Worm (Caenorhabditis elegans) whole organism, L1 larva: ENCODE data around the gene srj-18.

ENCODE experiments used
- C16A3.4 ChIP-seq: fragments of 150-350 bp; optimal IDR thresholded peaks from 2 replicates; lab custom pipeline; 2014; ENCODE audit warnings: missing biosample characterization, missing genetic modification characterization
- aha-1 ChIP-seq: fragments of 150-350 bp; optimal IDR thresholded peaks from 2 replicates; lab custom pipeline; 2014; ENCODE audit warnings: missing biosample characterization, missing genetic modification characterization
- aly-2 ChIP-seq: fragments of 150-350 bp; optimal IDR thresholded peaks from 2 replicates; lab custom pipeline; 2014; ENCODE audit warnings: missing biosample characterization, missing genetic modification characterization
- ama-1 ChIP-seq: fragments of 150-350 bp; optimal IDR thresholded peaks from 2 replicates; lab custom pipeline; 2014
- ceh-63 ChIP-seq: fragments of 200-800 bp; sonication (Bioruptor generic); optimal IDR thresholded peaks from 2 replicates; lab custom pipeline; 2018; ENCODE audit warnings: mild to moderate bottlenecking, missing genetic modification characterization, missing compliant biosample characterization
- ceh-8 ChIP-seq: fragments of 200-800 bp; sonication (Bioruptor generic); optimal IDR thresholded peaks from 2 replicates; lab custom pipeline; 2018; ENCODE audit warnings: mild to moderate bottlenecking, missing genetic modification characterization, moderate library complexity, missing compliant biosample characterization
- ceh-82 ChIP-seq, 3 experiments: fragments of 150-350 bp in 1 of 3; sonication (generic microtip) in 2 of 3; optimal IDR thresholded peaks; 2 replicates each; lab custom pipeline; 2014 to 2017; ENCODE audit warnings: missing biosample characterization in 3 of 3, missing genetic modification characterization in 3 of 3
- ceh-88 ChIP-seq: fragments of 200-800 bp; sonication (Bioruptor generic); IDR thresholded peaks from 2 replicates; pipeline ENCODE4 v1.3.6; 2022; ENCODE audit warnings: missing genetic modification characterization, missing compliant biosample characterization
- ces-1 ChIP-seq: fragments of 150-350 bp; optimal IDR thresholded peaks from 2 replicates; lab custom pipeline; 2014; ENCODE audit warnings: missing biosample characterization, missing genetic modification reagents, missing genetic modification characterization
- dpl-1 ChIP-seq, 3 experiments: fragments of 150-350 bp in 2 of 3; sonication (generic microtip) in 1 of 3; optimal IDR thresholded peaks; 2 replicates each; lab custom pipeline; 2014 to 2017; ENCODE audit warnings: missing biosample characterization in 3 of 3, missing genetic modification characterization in 3 of 3, missing genetic modification reagents in 3 of 3
- elt-3 ChIP-seq, 6 experiments: fragments of 150-350 bp in 1 of 6; sonication (generic microtip); optimal IDR thresholded peaks; 2 replicates each; lab custom pipeline; 2017 to 2018; ENCODE audit warnings: missing biosample characterization in 6 of 6, missing genetic modification characterization in 6 of 6, inconsistent platforms in 1 of 6
- ets-5 ChIP-seq: fragments of 200-800 bp; sonication (Bioruptor generic); IDR thresholded peaks from 2 replicates; pipeline ENCODE4 v1.3.6; 2022; ENCODE audit warnings: missing genetic modification characterization, missing compliant biosample characterization
- fkh-10 ChIP-seq: sonication (generic microtip); optimal IDR thresholded peaks from 2 replicates; lab custom pipeline; 2017; ENCODE audit warnings: missing biosample characterization, missing genetic modification reagents, missing genetic modification characterization
- fkh-8 ChIP-seq: sonication (generic microtip); optimal IDR thresholded peaks from 2 replicates; lab custom pipeline; 2016; ENCODE audit warnings: mild to moderate bottlenecking, missing genetic modification characterization, missing compliant biosample characterization
- grh-1 ChIP-seq: fragments of 200-800 bp; sonication (Bioruptor generic); IDR thresholded peaks from 2 replicates; pipeline ENCODE4 v1.3.6; 2022; ENCODE audit warnings: missing genetic modification reagents, missing genetic modification characterization, missing compliant biosample characterization
- hlh-17 ChIP-seq: fragments of 200-800 bp; sonication (Bioruptor generic); optimal IDR thresholded peaks from 2 replicates; lab custom pipeline; 2018; ENCODE audit warnings: missing genetic modification characterization, mild to moderate bottlenecking, missing compliant biosample characterization, moderate library complexity, borderline replicate concordance
- irx-1 ChIP-seq: sonication (generic microtip); optimal IDR thresholded peaks from 2 replicates; lab custom pipeline; 2016; ENCODE audit warnings: missing genetic modification characterization, missing compliant biosample characterization
- jun-1 ChIP-seq: fragments of 150-350 bp; optimal IDR thresholded peaks from 2 replicates; lab custom pipeline; 2014; ENCODE audit warnings: missing biosample characterization, missing genetic modification reagents, missing genetic modification characterization
- lin-14 ChIP-seq: fragments of 200-800 bp; sonication (Bioruptor generic); optimal IDR thresholded peaks from 2 replicates; lab custom pipeline; 2018; ENCODE audit warnings: mild to moderate bottlenecking, missing genetic modification characterization, moderate library complexity, missing compliant biosample characterization
- lin-15B ChIP-seq: fragments of 150-350 bp; sonication (generic microtip); optimal IDR thresholded peaks from 3 replicates; lab custom pipeline; 2014; ENCODE audit warnings: missing biosample characterization, missing genetic modification characterization
- lin-35 ChIP-seq, 2 experiments: fragments of 150-350 bp; optimal IDR thresholded peaks; 2 replicates each; lab custom pipeline; 2014; ENCODE audit warnings: missing biosample characterization in 2 of 2, missing genetic modification characterization in 2 of 2, missing genetic modification reagents in 2 of 2
- lir-3 ChIP-seq: sonication (generic microtip); optimal IDR thresholded peaks from 2 replicates; lab custom pipeline; 2016; ENCODE audit warnings: mild to moderate bottlenecking, missing genetic modification characterization, moderate library complexity, missing compliant biosample characterization; ENCODE audit not compliant: poor library complexity
- lsy-2 ChIP-seq, 2 experiments: fragments of 150-350 bp; optimal IDR thresholded peaks; 2 replicates each; lab custom pipeline; 2014; ENCODE audit warnings: missing biosample characterization in 2 of 2, missing genetic modification characterization in 2 of 2
- mef-2 ChIP-seq: fragments of 150-350 bp; optimal IDR thresholded peaks from 2 replicates; lab custom pipeline; 2014; ENCODE audit warnings: missing biosample characterization, missing genetic modification characterization
- mep-1 ChIP-seq: fragments of 150-350 bp; optimal IDR thresholded peaks from 2 replicates; lab custom pipeline; 2014; ENCODE audit warnings: missing biosample characterization, missing genetic modification characterization
- nhr-12 ChIP-seq: sonication (generic microtip); optimal IDR thresholded peaks from 2 replicates; lab custom pipeline; 2017; ENCODE audit warnings: missing biosample characterization, missing genetic modification characterization
- nhr-47 ChIP-seq: sonication (generic microtip); optimal IDR thresholded peaks from 2 replicates; lab custom pipeline; 2016; ENCODE audit warnings: mild to moderate bottlenecking, missing genetic modification characterization, moderate library complexity, missing compliant biosample characterization
- nhr-71 ChIP-seq: sonication (generic microtip); optimal IDR thresholded peaks from 2 replicates; lab custom pipeline; 2016; ENCODE audit warnings: mild to moderate bottlenecking, missing genetic modification characterization, moderate library complexity, missing compliant biosample characterization
- nhr-76 ChIP-seq: sonication (generic microtip); optimal IDR thresholded peaks from 2 replicates; lab custom pipeline; 2017; ENCODE audit warnings: missing biosample characterization, missing genetic modification characterization
- nhr-77 ChIP-seq: fragments of 150-350 bp; optimal IDR thresholded peaks from 2 replicates; lab custom pipeline; 2014; ENCODE audit warnings: missing biosample characterization, missing genetic modification characterization
- nhr-84 ChIP-seq: sonication (generic microtip); optimal IDR thresholded peaks from 2 replicates; lab custom pipeline; 2017; ENCODE audit warnings: missing biosample characterization, missing genetic modification characterization
- pag-3 ChIP-seq: sonication (generic microtip); optimal IDR thresholded peaks from 2 replicates; lab custom pipeline; 2017; ENCODE audit warnings: missing genetic modification characterization, mild to moderate bottlenecking, missing compliant biosample characterization, antibody characterized with exemption, borderline replicate concordance; ENCODE audit not compliant: insufficient read depth
- pqm-1 ChIP-seq: sonication (generic microtip); optimal IDR thresholded peaks from 3 replicates; lab custom pipeline; 2017; ENCODE audit warnings: missing biosample characterization, missing genetic modification characterization
- rnt-1 ChIP-seq: sonication (generic microtip); optimal IDR thresholded peaks from 2 replicates; lab custom pipeline; 2016; ENCODE audit warnings: mild to moderate bottlenecking, missing genetic modification characterization, moderate library complexity, missing compliant biosample characterization
- skn-1 ChIP-seq: fragments of 150-350 bp; optimal IDR thresholded peaks from 2 replicates; lab custom pipeline; 2014; ENCODE audit warnings: missing biosample characterization, missing genetic modification characterization
- snpc-4 ChIP-seq: fragments of 150-350 bp; optimal IDR thresholded peaks from 2 replicates; lab custom pipeline; 2014; ENCODE audit warnings: missing biosample characterization, missing genetic modification characterization
- sox-4 ChIP-seq: sonication (generic microtip); optimal IDR thresholded peaks from 2 replicates; lab custom pipeline; 2016; ENCODE audit warnings: missing genetic modification characterization, missing compliant biosample characterization
- sup-37 ChIP-seq: fragments of 200-800 bp; sonication (Bioruptor generic); optimal IDR thresholded peaks from 2 replicates; lab custom pipeline; 2018; ENCODE audit warnings: mild to moderate bottlenecking, missing genetic modification characterization, missing compliant biosample characterization
- unc-130 ChIP-seq: fragments of 150-350 bp; optimal IDR thresholded peaks from 2 replicates; lab custom pipeline; 2017; ENCODE audit warnings: missing biosample characterization, missing genetic modification characterization, inconsistent platforms
- unc-62 ChIP-seq: fragments of 150-350 bp; optimal IDR thresholded peaks from 2 replicates; lab custom pipeline; 2014; ENCODE audit warnings: missing biosample characterization, missing genetic modification reagents, missing genetic modification characterization
- unc-86 ChIP-seq: sonication (generic microtip); optimal IDR thresholded peaks from 2 replicates; lab custom pipeline; 2016; ENCODE audit warnings: missing genetic modification characterization, missing compliant biosample characterization

Gene srj-18

DNA sequence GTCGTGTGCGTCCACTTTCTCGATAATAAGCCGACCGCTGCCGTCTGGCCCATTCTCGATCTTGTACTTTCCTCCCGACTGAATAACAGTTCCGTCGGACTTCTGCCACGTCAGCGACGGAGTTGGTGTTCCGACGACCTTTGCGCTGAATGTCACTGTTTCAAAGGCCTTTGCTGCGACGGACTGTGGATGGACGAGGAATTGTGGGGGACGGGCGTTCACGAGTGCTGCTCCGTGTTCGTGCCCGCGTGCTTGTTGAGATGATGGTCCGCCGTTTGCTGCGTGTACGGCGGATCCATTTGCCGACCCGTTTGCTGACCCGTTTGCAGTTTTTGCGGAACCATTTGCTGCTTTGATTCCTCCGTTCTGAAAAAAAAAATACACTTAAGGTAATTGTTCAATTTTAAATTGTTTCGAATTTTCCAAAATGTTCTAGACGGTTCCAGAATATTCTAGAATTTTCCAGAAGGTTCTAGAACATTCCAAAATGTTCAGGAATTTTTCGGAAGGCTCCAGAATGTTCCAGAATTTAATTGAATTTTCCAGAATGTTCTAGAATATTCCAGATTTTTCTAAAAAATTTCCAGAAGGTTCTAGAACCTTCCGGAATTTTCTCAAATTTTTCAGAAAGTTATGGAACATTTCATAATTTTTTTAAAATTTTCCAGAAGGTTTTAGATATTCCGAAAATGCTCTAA lies 25.2 kb downstream of the srj-18 start:
- TF ChIP-seq fkh-8 (no peak), ceh-63 (GFP tag; lab: Kevin White, UChicago) (no peak), lin-14 (GFP tag; lab: Kevin White, UChicago) (no peak), unc-62 (GFP tag; lab: Kevin White, UChicago) (no peak), snpc-4 (tag; lab: Kevin White, UChicago) (no peak), irx-1 (no peak), grh-1 (GFP tag; lab: Robert Waterston, UW) (no peak), pqm-1 (no peak), ets-5 (GFP tag; lab: Robert Waterston, UW) (no peak), C16A3.4 (no peak), hlh-17 (GFP tag; lab: Kevin White, UChicago) (no peak), lsy-2 (tag; optimal IDR thresholded peaks at IDR 0.05; lab: Kevin White, UChicago) (no peak), aha-1 (tag; lab: Kevin White, UChicago) (no peak), ceh-8 (no peak), pag-3 (no peak), nhr-77 (tag; lab: Kevin White, UChicago) (no peak), sox-4 (no peak), sup-37 (no peak)
- TF ChIP-seq, all 84 proteins: peak for 0

DNA sequence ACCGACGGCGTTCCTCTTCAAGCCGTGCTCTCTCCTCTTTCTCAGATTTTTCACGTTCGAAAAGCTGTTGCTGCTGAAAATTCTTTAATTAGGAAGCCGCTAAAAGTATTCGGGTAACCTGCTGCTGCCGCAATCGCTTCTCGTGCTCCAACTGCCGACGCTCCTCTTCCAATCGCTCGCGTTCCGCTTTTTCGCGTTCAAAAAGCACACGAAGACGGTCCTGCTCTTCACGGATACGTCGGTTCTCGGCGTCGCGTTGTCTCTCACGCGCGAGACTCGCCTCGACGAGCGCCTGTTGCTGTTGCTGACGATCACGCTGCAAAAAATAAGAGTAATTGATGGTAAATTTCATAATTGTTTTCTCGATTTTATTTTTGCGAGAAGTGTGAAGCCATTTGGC lies 26.5 kb downstream of the srj-18 start:
- TF ChIP-seq nhr-84 (tag; lab: Kevin White, UChicago) (no peak), elt-3 (tag; optimal IDR thresholded peaks at IDR 0.05; lab: Kevin White, UChicago) (no peak), aly-2 (tag; lab: Kevin White, UChicago) (no peak)

DNA sequence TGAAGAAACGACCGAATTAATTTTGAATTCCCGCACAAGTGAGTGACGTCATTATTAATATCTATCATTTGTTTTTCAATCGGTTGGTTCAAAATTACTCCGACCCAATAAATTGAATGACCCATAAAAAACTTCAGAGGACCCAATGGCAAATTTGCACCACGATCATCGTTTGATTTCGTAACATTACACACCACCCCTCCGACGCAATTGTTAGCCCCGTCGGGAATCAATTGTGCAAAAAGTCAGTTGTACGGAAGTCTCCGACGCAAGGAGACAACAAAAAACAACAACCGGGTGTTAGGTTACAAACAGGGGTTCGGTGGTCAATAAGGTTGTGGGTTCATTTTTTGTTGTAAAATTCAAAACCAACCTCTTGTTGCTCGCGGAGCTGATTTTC lies 27.8 kb downstream of the srj-18 start:
- TF ChIP-seq nhr-71 (peak; percentile 25), lir-3 (tag; lab: Kevin White, UChicago) (no peak), grh-1 (GFP tag; lab: Robert Waterston, UW) (no peak), nhr-47 (tag; lab: Kevin White, UChicago) (no peak), lin-14 (GFP tag; lab: Kevin White, UChicago) (peak; percentile 36), unc-130 (no peak), mef-2 (tag; lab: Kevin White, UChicago) (no peak), mep-1 (no peak), pqm-1 (no peak), nhr-76 (no peak), ceh-82 (tag; optimal IDR thresholded peaks at IDR 0.05; lab: Kevin White, UChicago) (no peak), lin-15B (tag; lab: Kevin White, UChicago) (no peak), skn-1 (tag; lab: Kevin White, UChicago) (no peak), ceh-88 (GFP tag; lab: Robert Waterston, UW) (no peak), ama-1 (no peak), lin-35 (GFP tag; optimal IDR thresholded peaks at IDR 0.05; lab: Kevin White, UChicago) (no peak), ces-1 (GFP tag; lab: Kevin White, UChicago) (no peak), jun-1 (tag; lab: Kevin White, UChicago) (no peak), dpl-1 (GFP tag; optimal IDR thresholded peaks at IDR 0.05; lab: Kevin White, UChicago) (no peak), nhr-12 (tag; lab: Kevin White, UChicago) (no peak), lsy-2 (tag; optimal IDR thresholded peaks at IDR 0.05; lab: Kevin White, UChicago) (no peak), unc-86 (tag; lab: Kevin White, UChicago) (no peak), rnt-1 (tag; lab: Kevin White, UChicago) (peak; percentile 52), irx-1 (no peak), fkh-10 (GFP tag; lab: Kevin White, UChicago) (no peak)
